Worm (Caenorhabditis elegans): ENCODE results near the gene sgo-1.

DNA sequence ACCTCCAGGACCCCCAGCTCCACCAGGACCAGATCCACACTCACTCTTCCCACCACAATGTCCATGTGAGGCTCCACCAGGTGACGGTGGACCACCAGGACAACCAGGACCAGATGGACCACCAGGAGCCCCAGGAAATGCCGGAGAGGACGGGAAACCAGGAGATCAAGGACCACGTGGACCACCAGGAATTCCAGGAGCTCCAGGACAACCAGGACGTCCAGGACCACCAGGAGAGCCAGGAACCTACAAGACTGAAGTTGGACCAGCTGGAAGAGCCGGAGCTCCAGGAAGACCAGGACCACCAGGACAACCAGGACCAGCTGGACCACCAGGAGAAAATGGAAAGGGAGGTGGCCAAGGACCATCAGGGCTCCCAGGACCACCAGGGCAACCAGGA lies 42.2 kb downstream of the sgo-1 start:
- TF ChIP-seq mdl-1 (tag; optimal IDR thresholded peaks at IDR 0.05) (no peak), nhr-11 (tag; optimal IDR thresholded peaks at IDR 0.05) (no peak), unc-62 (GFP tag; optimal IDR thresholded peaks at IDR 0.05) (no peak), ceh-82 (tag; optimal IDR thresholded peaks at IDR 0.05) (no peak), nfya-1 (tag; optimal IDR thresholded peaks at IDR 0.05; ENCODE audit: insufficient read depth) (no peak), sea-2 (GFP tag; optimal IDR thresholded peaks at IDR 0.05) (no peak), tbx-2 (tag; optimal IDR thresholded peaks at IDR 0.05) (no peak), pha-4 (tag; optimal IDR thresholded peaks at IDR 0.05) (no peak), ama-1 (optimal IDR thresholded peaks at IDR 0.05) (no peak), aly-2 (tag; optimal IDR thresholded peaks at IDR 0.05) (no peak), nhr-76 (tag; optimal IDR thresholded peaks at IDR 0.05) (no peak), fkh-10 (GFP tag; optimal IDR thresholded peaks at IDR 0.05) (no peak), jun-1 (tag; optimal IDR thresholded peaks at IDR 0.05) (no peak)

Data from whole organism, L3 larva.